Worm (Caenorhabditis elegans): ENCODE results near the gene C25H3.16.

- TF ChIP-seq nhr-42 (GFP tag; IDR thresholded peaks at IDR 0.05) = no peak
- TF ChIP-seq nhr-76 (tag; optimal IDR thresholded peaks at IDR 0.05) = no peak
- TF ChIP-seq jun-1 (tag; optimal IDR thresholded peaks at IDR 0.05) = no peak
- TF ChIP-seq snpc-4 (tag; optimal IDR thresholded peaks at IDR 0.05) = no peak
- TF ChIP-seq ceh-82 (tag; optimal IDR thresholded peaks at IDR 0.05) = no peak
- TF ChIP-seq pqm-1 (tag; optimal IDR thresholded peaks at IDR 0.05) = no peak
- no peak for TF ChIP-seq ceh-62 (tag; optimal IDR thresholded peaks at IDR 0.05)
- TF ChIP-seq ama-1 (optimal IDR thresholded peaks at IDR 0.05) = no peak
These were observed 36.6 kb downstream of the C25H3.16 start for ce11 chrII:5702611-5703192.

All from whole organism, L4 larva.